Worm (Caenorhabditis elegans): ENCODE data around the gene T08D10.3.

- TF ChIP-seq him-1 (tag; optimal IDR thresholded peaks at IDR 0.05): no peak
- no peak for TF ChIP-seq dao-5 (tag; optimal IDR thresholded peaks at IDR 0.05)
- no peak for TF ChIP-seq W03F9.2 (tag; optimal IDR thresholded peaks at IDR 0.05)
These were observed 37.2 kb upstream of the T08D10.3 start, which contains the start of gene Y62H9A.16 for ce11 chrX:11917994-11918393.
